Fruit fly (Drosophila melanogaster): ENCODE results near the gene jvl.

Gene jvl

dm6 chr3R:14696949-14697513 lies 44.4 kb upstream of the jvl start, which contains the start of gene Meltrin (continued):
- TF ChIP-seq tio (GFP tag; optimal IDR thresholded peaks at IDR 0.05): no peak
- TF ChIP-seq Atf6 (GFP tag; IDR thresholded peaks at IDR 0.05): no peak
- TF ChIP-seq Taf1 (GFP tag; IDR thresholded peaks at IDR 0.05): no peak
- peak; percentile 67 for TF ChIP-seq CG6854 (GFP tag; optimal IDR thresholded peaks at IDR 0.05)
- TF ChIP-seq h (optimal IDR thresholded peaks at IDR 0.05): no peak
- peak; percentile 50 for TF ChIP-seq CG15269 (tag; optimal IDR thresholded peaks at IDR 0.05)
- TF ChIP-seq CG43689 (GFP tag; IDR thresholded peaks at IDR 0.05): no peak
- no peak for TF ChIP-seq Blimp-1 (GFP tag; optimal IDR thresholded peaks at IDR 0.05)
- TF ChIP-seq Mrtf (GFP tag; IDR thresholded peaks at IDR 0.05): no peak
- TF ChIP-seq CG17186 (GFP tag; optimal IDR thresholded peaks at IDR 0.05): peak; percentile 19
- TF ChIP-seq knrl (GFP tag; IDR thresholded peaks at IDR 0.05; ENCODE audit: partially characterized antibody): no peak
- no peak for TF ChIP-seq Opbp (GFP tag; IDR thresholded peaks at IDR 0.05; ENCODE audit: partially characterized antibody)
- peak; percentile 45 for TF ChIP-seq CG9876 (GFP tag; optimal IDR thresholded peaks at IDR 0.05)
- TF ChIP-seq CG11504 (tag; optimal IDR thresholded peaks at IDR 0.05): peak; percentile 50
- no peak for TF ChIP-seq MBD-R2 (GFP tag; IDR thresholded peaks at IDR 0.05)
- TF ChIP-seq sqz (GFP tag; optimal IDR thresholded peaks at IDR 0.05): peak; percentile 59
- peak; percentile 42 for TF ChIP-seq ewg (GFP tag; optimal IDR thresholded peaks at IDR 0.05)
- TF ChIP-seq CG18262 (tag; optimal IDR thresholded peaks at IDR 0.05): peak; percentile 56
- no peak for TF ChIP-seq ranshi (GFP tag; IDR thresholded peaks at IDR 0.05)
- no peak for TF ChIP-seq CG12236 (GFP tag; optimal IDR thresholded peaks at IDR 0.05)
- TF ChIP-seq fd64A (GFP tag; optimal IDR thresholded peaks at IDR 0.05): no peak
- peak; percentile 19 for TF ChIP-seq kni (GFP tag; optimal IDR thresholded peaks at IDR 0.05)
- no peak for TF ChIP-seq Neu2 (GFP tag; optimal IDR thresholded peaks at IDR 0.05; ENCODE audit: borderline replicate concordance)
- peak; percentile 58 for TF ChIP-seq gcm2 (GFP tag; optimal IDR thresholded peaks at IDR 0.05)
- TF ChIP-seq bcd (GFP tag; optimal IDR thresholded peaks at IDR 0.05): peak; percentile 53
- TF ChIP-seq CG34376 (GFP tag; optimal IDR thresholded peaks at IDR 0.05): peak; percentile 86
- TF ChIP-seq ac (GFP tag; optimal IDR thresholded peaks at IDR 0.05): no peak
- no peak for TF ChIP-seq inv (GFP tag; IDR thresholded peaks at IDR 0.05; ENCODE audit: partially characterized antibody)
- no peak for TF ChIP-seq hb (GFP tag; IDR thresholded peaks at IDR 0.05; ENCODE audit: partially characterized antibody)
- TF ChIP-seq CG15073 (GFP tag; optimal IDR thresholded peaks at IDR 0.05): no peak
- TF ChIP-seq Mes4 (GFP tag; optimal IDR thresholded peaks at IDR 0.05): peak; percentile 50
- TF ChIP-seq CG18011 (GFP tag; optimal IDR thresholded peaks at IDR 0.05): peak; percentile 45
- no peak for TF ChIP-seq CG7357 (GFP tag; IDR thresholded peaks at IDR 0.05)
- no peak for TF ChIP-seq maf-S (GFP tag; optimal IDR thresholded peaks at IDR 0.05)
- peak; percentile 36 for TF ChIP-seq CG8089 (GFP tag; optimal IDR thresholded peaks at IDR 0.05)
- peak; percentile 71 for TF ChIP-seq CG17912 (GFP tag; optimal IDR thresholded peaks at IDR 0.05)
- peak; percentile 10 for TF ChIP-seq CG18619 (GFP tag; optimal IDR thresholded peaks at IDR 0.05)
- TF ChIP-seq CG12104 (GFP tag; optimal IDR thresholded peaks at IDR 0.05): no peak
- TF ChIP-seq repo (GFP tag; optimal IDR thresholded peaks at IDR 0.05): peak; percentile 56
- TF ChIP-seq Stat92E (GFP tag; optimal IDR thresholded peaks at IDR 0.05): peak in 1 of 3 experiments; percentile 95
- no peak for TF ChIP-seq CG4360 (GFP tag; IDR thresholded peaks at IDR 0.05)
- TF ChIP-seq CG2199 (GFP tag; IDR thresholded peaks at IDR 0.05): no peak
- TF ChIP-seq Sin3A (optimal IDR thresholded peaks at IDR 0.05): peak; percentile 3
- TF ChIP-seq pb (GFP tag; optimal IDR thresholded peaks at IDR 0.05): peak; percentile 62
- no peak for TF ChIP-seq Dbx (GFP tag; IDR thresholded peaks at IDR 0.05)
- TF ChIP-seq CG5953 (GFP tag; IDR thresholded peaks at IDR 0.05): no peak
- no peak for TF ChIP-seq z (GFP tag; IDR thresholded peaks at IDR 0.05)
- TF ChIP-seq prd (optimal IDR thresholded peaks at IDR 0.05): no peak
- no peak for TF ChIP-seq prd (GFP tag; IDR thresholded peaks at IDR 0.05)
- no peak for TF ChIP-seq CG16815 (GFP tag; optimal IDR thresholded peaks at IDR 0.05)
- TF ChIP-seq Myb (GFP tag; optimal IDR thresholded peaks at IDR 0.05): peak; percentile 70
- no peak for TF ChIP-seq Sox100B (GFP tag; optimal IDR thresholded peaks at IDR 0.05)

All from whole organism, embryonic.